Fruit fly (Drosophila melanogaster) whole organism, embryonic: ENCODE measurements around the gene CG13609.

ENCODE experiments used
- ATbp ChIP-seq: fragments of 200-800 bp; sonication (Bioruptor generic); optimal IDR thresholded peaks from 2 replicates; lab custom pipeline; 2017; ENCODE audit warnings: missing biosample characterization, mild to moderate bottlenecking, missing genetic modification characterization, missing genetic modification reagents
- Bgb ChIP-seq: fragments of 200-800 bp; sonication (Bioruptor generic); IDR thresholded peaks from 2 replicates; pipeline ENCODE4 v1.3.6; 2022; ENCODE audit warnings: missing biosample characterization, missing genetic modification characterization; ENCODE audit not compliant: partially characterized antibody
- CG10321 ChIP-seq: fragments of 200-800 bp; sonication (Bioruptor generic); IDR thresholded peaks from 2 replicates; pipeline ENCODE4 v1.3.6; 2022; ENCODE audit warnings: missing biosample characterization, missing genetic modification characterization
- CG10565 ChIP-seq: fragments of 200-800 bp; sonication (Bioruptor generic); optimal IDR thresholded peaks from 3 replicates; lab custom pipeline; 2016; ENCODE audit warnings: missing biosample characterization, mild to moderate bottlenecking, missing genetic modification characterization
- CG11093 ChIP-seq: fragments of 200-800 bp; sonication (Bioruptor generic); IDR thresholded peaks from 3 replicates; pipeline ENCODE4 v1.3.6; 2022; ENCODE audit warnings: missing biosample characterization, missing genetic modification characterization
- CG11696 ChIP-seq: fragments of 200-800 bp; sonication (Bioruptor generic); IDR thresholded peaks from 2 replicates; pipeline ENCODE4 v1.3.6; 2022; ENCODE audit warnings: missing biosample characterization, missing genetic modification characterization
- CG13775 ChIP-seq: fragments of 200-800 bp; sonication (Bioruptor generic); optimal IDR thresholded peaks from 3 replicates; lab custom pipeline; 2017; ENCODE audit warnings: missing biosample characterization, mild to moderate bottlenecking, missing genetic modification characterization
- CG14014 ChIP-seq: fragments of 200-800 bp; sonication (Bioruptor generic); IDR thresholded peaks from 2 replicates; pipeline ENCODE4 v1.3.6; 2022; ENCODE audit warnings: missing biosample characterization, missing genetic modification characterization
- CG15011 ChIP-seq: fragments of 200-800 bp; sonication (Bioruptor generic); optimal IDR thresholded peaks from 3 replicates; lab custom pipeline; 2018; ENCODE audit warnings: missing biosample characterization, mild to moderate bottlenecking, missing genetic modification characterization
- CG16779 ChIP-seq: fragments of 200-800 bp; sonication (Bioruptor generic); IDR thresholded peaks from 2 replicates; pipeline ENCODE4 v1.3.6; 2022; ENCODE audit warnings: missing biosample characterization, missing genetic modification characterization
- CG17385 ChIP-seq: fragments of 200-800 bp; sonication (Bioruptor generic); optimal IDR thresholded peaks from 3 replicates; lab custom pipeline; 2018; ENCODE audit warnings: missing biosample characterization, mild to moderate bottlenecking, missing genetic modification characterization
- CG18619 ChIP-seq: fragments of 200-800 bp; sonication (Bioruptor generic); optimal IDR thresholded peaks from 3 replicates; lab custom pipeline; 2017; ENCODE audit warnings: missing biosample characterization, mild to moderate bottlenecking, missing genetic modification characterization
- CG2889 ChIP-seq: fragments of 200-800 bp; sonication (Bioruptor generic); IDR thresholded peaks from 3 replicates; pipeline ENCODE4 v1.3.6; 2022; ENCODE audit warnings: missing biosample characterization, missing genetic modification characterization
- CG31388 ChIP-seq: fragments of 200-800 bp; sonication (Bioruptor generic); optimal IDR thresholded peaks from 2 replicates; lab custom pipeline; 2016; ENCODE audit warnings: missing biosample characterization, missing genetic modification characterization
- CG33213 ChIP-seq: fragments of 200-800 bp; sonication (Bioruptor generic); optimal IDR thresholded peaks from 3 replicates; lab custom pipeline; 2016; ENCODE audit warnings: missing biosample characterization, missing genetic modification characterization
- CG3726 ChIP-seq: fragments of 200-800 bp; sonication (Bioruptor generic); IDR thresholded peaks from 3 replicates; pipeline ENCODE4, ENCODE4 v1.3.6; 2022; ENCODE audit warnings: missing biosample characterization, missing genetic modification characterization
- CG5953 ChIP-seq: fragments of 200-800 bp; sonication (Bioruptor generic); IDR thresholded peaks from 2 replicates; pipeline ENCODE4 v1.3.6; 2022; ENCODE audit warnings: missing biosample characterization, missing genetic modification characterization
- CG6854 ChIP-seq: fragments of 200-800 bp; sonication (Bioruptor generic); optimal IDR thresholded peaks from 3 replicates; lab custom pipeline; 2017; ENCODE audit warnings: missing biosample characterization, mild to moderate bottlenecking, missing genetic modification characterization
- CG7357 ChIP-seq: fragments of 200-800 bp; sonication (Bioruptor generic); IDR thresholded peaks from 3 replicates; pipeline ENCODE4 v1.3.6; 2022; ENCODE audit warnings: missing biosample characterization, missing genetic modification characterization
- CG7963 ChIP-seq: fragments of 200-800 bp; sonication (Bioruptor generic); IDR thresholded peaks from 3 replicates; pipeline ENCODE4 v1.3.6; 2022; ENCODE audit warnings: missing biosample characterization, missing genetic modification characterization; ENCODE audit not compliant: partially characterized antibody
- CG8388 ChIP-seq: fragments of 200-800 bp; sonication (Bioruptor generic); optimal IDR thresholded peaks from 2 replicates; lab custom pipeline; 2019; ENCODE audit warnings: missing biosample characterization, mild to moderate bottlenecking, missing genetic modification characterization, moderate library complexity
- CG8944 ChIP-seq: fragments of 200-800 bp; sonication (Bioruptor generic); optimal IDR thresholded peaks from 3 replicates; lab custom pipeline; 2016; ENCODE audit warnings: missing biosample characterization, missing genetic modification characterization
- Chrac-16 ChIP-seq: fragments of 200-800 bp; sonication (Bioruptor generic); optimal IDR thresholded peaks from 3 replicates; lab custom pipeline; 2016; ENCODE audit warnings: missing biosample characterization, missing genetic modification characterization
- CoRest ChIP-seq: fragments of 200-800 bp; sonication (Bioruptor generic); optimal IDR thresholded peaks from 3 replicates; lab custom pipeline; 2018; ENCODE audit warnings: missing biosample characterization, mild to moderate bottlenecking, missing genetic modification characterization, moderate library complexity
- Fer3 ChIP-seq: fragments of 200-800 bp; sonication (Bioruptor generic); optimal IDR thresholded peaks from 2 replicates; lab custom pipeline; 2018; ENCODE audit warnings: missing biosample characterization, mild to moderate bottlenecking, missing genetic modification characterization, moderate library complexity
- Hey ChIP-seq: fragments of 200-800 bp; sonication (Bioruptor generic); optimal IDR thresholded peaks from 3 replicates; lab custom pipeline; 2018; ENCODE audit warnings: missing biosample characterization, mild to moderate bottlenecking, missing genetic modification characterization
- Mad ChIP-seq: fragments of 200-800 bp; sonication (Bioruptor generic); optimal IDR thresholded peaks from 2 replicates; lab custom pipeline; 2016; ENCODE audit warnings: missing biosample characterization, missing genetic modification characterization
- Poxn ChIP-seq: fragments of 200-800 bp; sonication (Bioruptor generic); IDR thresholded peaks from 2 replicates; pipeline ENCODE4 v1.3.6; 2022; ENCODE audit warnings: missing biosample characterization, missing genetic modification characterization
- Ptx1 ChIP-seq: fragments of 200-800 bp; sonication (Bioruptor generic); IDR thresholded peaks from 2 replicates; pipeline ENCODE4 v1.3.6; 2022; ENCODE audit warnings: missing biosample characterization, missing genetic modification characterization
- Sox102F ChIP-seq: fragments of 200-800 bp; sonication (Bioruptor generic); optimal IDR thresholded peaks from 2 replicates; lab custom pipeline; 2018; ENCODE audit warnings: missing biosample characterization, mild to moderate bottlenecking, missing genetic modification characterization, moderate library complexity
- Tbp ChIP-seq: fragments of >200 bp; optimal IDR thresholded peaks from 2 replicates; lab custom pipeline; 2018; ENCODE audit warnings: missing biosample characterization, missing genetic modification characterization
- Trl ChIP-seq, 3 experiments: fragments of >200 bp in 2 of 3; fragments of 200-800 bp in 1 of 3; sonication (Bioruptor generic) in 1 of 3; optimal IDR thresholded peaks; 2 replicates in 1 of 3; 3 replicates in 2 of 3; lab custom pipeline; 2016 to 2017; ENCODE audit warnings: missing biosample characterization in 1 of 3, missing genetic modification characterization in 1 of 3
- YL-1 ChIP-seq: fragments of 200-800 bp; sonication (Bioruptor generic); optimal IDR thresholded peaks from 3 replicates; lab custom pipeline; 2017; ENCODE audit warnings: missing biosample characterization, mild to moderate bottlenecking, missing genetic modification characterization
- ap ChIP-seq: fragments of 200-800 bp; sonication (Bioruptor generic); IDR thresholded peaks from 2 replicates; pipeline ENCODE4 v1.3.6; 2022; ENCODE audit warnings: missing biosample characterization, missing genetic modification characterization
- bcd ChIP-seq: fragments of 200-800 bp; sonication (Bioruptor generic); optimal IDR thresholded peaks from 2 replicates; lab custom pipeline; 2017; ENCODE audit warnings: missing biosample characterization, mild to moderate bottlenecking, missing genetic modification characterization
- bowl ChIP-seq: fragments of 200-800 bp; sonication (Bioruptor generic); IDR thresholded peaks from 2 replicates; pipeline ENCODE4 v1.3.6; 2022; ENCODE audit warnings: missing biosample characterization, missing genetic modification characterization
- bsh ChIP-seq, 2 experiments: fragments of 200-800 bp; sonication (Bioruptor generic); optimal IDR thresholded peaks; 2 replicates each; lab custom pipeline; 2017 to 2018; ENCODE audit warnings: mild to moderate bottlenecking in 2 of 2, missing biosample characterization in 2 of 2, missing genetic modification characterization in 2 of 2, moderate library complexity in 1 of 2
- cwo ChIP-seq: fragments of 200-800 bp; sonication (Bioruptor generic); optimal IDR thresholded peaks from 3 replicates; lab custom pipeline; 2017; ENCODE audit warnings: missing biosample characterization, missing genetic modification characterization, mild to moderate bottlenecking, moderate library complexity, missing genetic modification reagents
- dpn ChIP-seq, 2 experiments: fragments of 200-800 bp; sonication (Bioruptor generic); optimal IDR thresholded peaks; 3 replicates each; lab custom pipeline; 2016; ENCODE audit warnings: missing biosample characterization in 2 of 2, missing genetic modification characterization in 2 of 2
- esg ChIP-seq: fragments of 200-800 bp; sonication (Bioruptor generic); conservative IDR thresholded peaks from 2 replicates; pipeline ENCODE4 v1.3.6; 2022; ENCODE audit warnings: missing biosample characterization, missing genetic modification characterization
- kah ChIP-seq: fragments of 200-800 bp; sonication (Bioruptor generic); optimal IDR thresholded peaks from 2 replicates; lab custom pipeline; 2018; ENCODE audit warnings: missing biosample characterization, mild to moderate bottlenecking, missing genetic modification characterization
- onecut ChIP-seq: fragments of 200-800 bp; sonication (Bioruptor generic); IDR thresholded peaks from 2 replicates; pipeline ENCODE4 v1.3.6; 2022; ENCODE audit warnings: missing biosample characterization, missing genetic modification characterization
- pan ChIP-seq, 4 experiments: fragments of >200 bp in 3 of 4; fragments of 200-800 bp in 1 of 4; sonication (Bioruptor generic) in 1 of 4; optimal IDR thresholded peaks in 3 of 4; IDR thresholded peaks in 1 of 4; 2 replicates each; pipeline versions ENCODE4 v1.3.6 to Lab custom; 2017 to 2022; ENCODE audit warnings: missing biosample characterization in 2 of 4, missing genetic modification characterization in 2 of 4, mixed read lengths in 1 of 4
- pum ChIP-seq: fragments of 200-800 bp; sonication (Bioruptor generic); optimal IDR thresholded peaks from 2 replicates; lab custom pipeline; 2016; ENCODE audit warnings: missing biosample characterization, missing genetic modification characterization
- ranshi ChIP-seq: fragments of 200-800 bp; sonication (Bioruptor generic); IDR thresholded peaks from 2 replicates; pipeline ENCODE4 v1.3.6; 2022; ENCODE audit warnings: missing biosample characterization, missing genetic modification characterization
- slbo ChIP-seq: fragments of 200-800 bp; sonication (Bioruptor generic); IDR thresholded peaks from 2 replicates; pipeline ENCODE4 v1.3.6; 2022; ENCODE audit warnings: missing biosample characterization, missing genetic modification characterization
- stc ChIP-seq: fragments of 200-800 bp; sonication (Bioruptor generic); IDR thresholded peaks from 2 replicates; pipeline ENCODE4 v1.3.6; 2022; ENCODE audit warnings: missing biosample characterization, missing genetic modification characterization
- ttk ChIP-seq: fragments of 200-800 bp; sonication (Bioruptor generic); IDR thresholded peaks from 2 replicates; pipeline ENCODE4 v2.1.2; 2022; ENCODE audit warnings: missing biosample characterization, missing genetic modification characterization
- wek ChIP-seq: fragments of 200-800 bp; sonication (Bioruptor generic); optimal IDR thresholded peaks from 3 replicates; lab custom pipeline; 2018; ENCODE audit warnings: missing biosample characterization, mild to moderate bottlenecking, missing genetic modification characterization, moderate library complexity
- z ChIP-seq: fragments of 200-800 bp; sonication (Bioruptor generic); IDR thresholded peaks from 3 replicates; pipeline ENCODE4 v1.3.6; 2022; ENCODE audit warnings: missing biosample characterization, missing genetic modification characterization
- zf30C ChIP-seq: fragments of 200-800 bp; sonication (Bioruptor generic); optimal IDR thresholded peaks from 3 replicates; lab custom pipeline; 2018; ENCODE audit warnings: missing biosample characterization, mild to moderate bottlenecking, missing genetic modification characterization

Gene CG13609

dm6 chr3R:24226744-24227143 is at the start of gene CG13609, which contains the start of gene Spps:
Gene CG13609 (plus strand): TSS chr3R:24227023.
Gene Spps (minus strand): TSS chr3R:24226934.
- TF ChIP-seq kah (GFP tag; lab: Kevin White, UChicago) (no peak), ap (GFP tag; lab: Robert Waterston, UW) (no peak), Hey (tag; lab: Kevin White, UChicago) (no peak), Fer3 (tag; lab: Kevin White, UChicago) (no peak), CG10321 (GFP tag; lab: Robert Waterston, UW) (no peak), Trl (optimal IDR thresholded peaks at IDR 0.05; lab: Kevin White, UChicago) (no peak), Trl (GFP tag; optimal IDR thresholded peaks at IDR 0.05; lab: Kevin White, UChicago) (no peak), CG13775 (GFP tag; lab: Kevin White, UChicago) (peak; percentile 21), Tbp (GFP tag; lab: Kevin White, UChicago) (no peak), CG3726 (GFP tag; lab: Robert Waterston, UW) (no peak), CG6854 (GFP tag; lab: Kevin White, UChicago) (no peak), wek (GFP tag; lab: Kevin White, UChicago) (no peak), Ptx1 (GFP tag; lab: Robert Waterston, UW) (no peak), bcd (GFP tag; lab: Kevin White, UChicago) (no peak), CG2889 (no peak), CoRest (tag; lab: Kevin White, UChicago) (peak; percentile 24), onecut (GFP tag; lab: Robert Waterston, UW) (no peak), pum (GFP tag; lab: Kevin White, UChicago) (no peak), CG15011 (no peak), Mad (GFP tag; lab: Kevin White, UChicago) (no peak), slbo (GFP tag; lab: Robert Waterston, UW) (peak; percentile 42; the same call in 1 of the 2 replicates), CG8388 (GFP tag; lab: Kevin White, UChicago) (no peak), esg (GFP tag; lab: Robert Waterston, UW) (no peak), bsh (GFP tag; optimal IDR thresholded peaks at IDR 0.05; lab: Kevin White, UChicago) (peak in 1 of 2 experiments; percentile 13), CG18619 (no peak), CG31388 (GFP tag; lab: Kevin White, UChicago) (no peak), CG14014 (GFP tag; lab: Robert Waterston, UW) (no peak), CG11696 (GFP tag; lab: Robert Waterston, UW) (no peak), CG5953 (GFP tag; lab: Robert Waterston, UW) (no peak), CG17385 (peak; percentile 100), Sox102F (GFP tag; lab: Kevin White, UChicago) (no peak), CG11093 (no peak), CG33213 (GFP tag; lab: Kevin White, UChicago) (no peak), stc (GFP tag; lab: Robert Waterston, UW) (no peak), CG7357 (no peak), CG16779 (no peak), CG7963 (GFP tag; lab: Robert Waterston, UW) (peak; percentile 98), Chrac-16 (GFP tag; lab: Kevin White, UChicago) (no peak), CG8944 (no peak), Bgb (GFP tag; lab: Robert Waterston, UW) (peak; percentile 99), ATbp (GFP tag; lab: Kevin White, UChicago) (no peak), bowl (GFP tag; lab: Robert Waterston, UW) (no peak), YL-1 (GFP tag; lab: Kevin White, UChicago) (peak; percentile 89), dpn (GFP tag; optimal IDR thresholded peaks at IDR 0.05; lab: Kevin White, UChicago) (peak in 1 of 2 experiments; percentile 38), ranshi (GFP tag; lab: Robert Waterston, UW) (peak; percentile 28; the same call in 1 of the 2 replicates), zf30C (peak; percentile 7), cwo (GFP tag; lab: Kevin White, UChicago) (no peak), z (GFP tag; lab: Robert Waterston, UW) (no peak), Poxn (GFP tag; lab: Robert Waterston, UW) (no peak), CG10565 (no peak), pan (optimal IDR thresholded peaks at IDR 0.05; lab: Kevin White, UChicago) (no peak), pan (GFP tag; optimal IDR thresholded peaks at IDR 0.05 in 1 of 2, IDR thresholded peaks at IDR 0.05 in 1 of 2) (peak in 1 of 2 experiments; percentile 4), ttk (no peak)
